Fruit fly (Drosophila melanogaster): ENCODE measurements around the gene CG6000.

Gene CG6000

dm6 chr3R:24101437-24101836 lies 47.2 kb downstream of the CG6000 start:
- no peak for TF ChIP-seq CG8478 (optimal IDR thresholded peaks at IDR 0.05)
- TF ChIP-seq CTCF (optimal IDR thresholded peaks at IDR 0.05) = no peak

DNA sequence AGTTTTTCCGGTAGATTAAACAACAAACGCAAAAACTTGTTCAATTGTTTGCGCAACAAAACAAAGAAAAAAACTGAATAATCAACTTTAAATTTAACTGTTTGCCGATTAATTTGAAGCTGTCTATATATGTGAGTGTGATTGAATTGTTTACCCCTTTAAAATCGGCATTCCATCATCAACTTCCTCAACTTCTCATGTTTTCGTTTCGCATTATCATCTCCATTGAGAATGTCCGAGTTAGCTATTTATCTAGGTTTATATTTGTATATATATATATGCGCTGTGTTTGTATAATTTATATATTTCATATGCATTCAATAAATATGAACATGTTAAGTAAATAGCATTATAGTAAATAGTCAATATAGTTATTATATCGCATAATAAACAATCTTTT lies 48.2 kb downstream of the CG6000 start:
- TF ChIP-seq CG8478 (optimal IDR thresholded peaks at IDR 0.05) (no peak), CTCF (optimal IDR thresholded peaks at IDR 0.05) (no peak)

DNA sequence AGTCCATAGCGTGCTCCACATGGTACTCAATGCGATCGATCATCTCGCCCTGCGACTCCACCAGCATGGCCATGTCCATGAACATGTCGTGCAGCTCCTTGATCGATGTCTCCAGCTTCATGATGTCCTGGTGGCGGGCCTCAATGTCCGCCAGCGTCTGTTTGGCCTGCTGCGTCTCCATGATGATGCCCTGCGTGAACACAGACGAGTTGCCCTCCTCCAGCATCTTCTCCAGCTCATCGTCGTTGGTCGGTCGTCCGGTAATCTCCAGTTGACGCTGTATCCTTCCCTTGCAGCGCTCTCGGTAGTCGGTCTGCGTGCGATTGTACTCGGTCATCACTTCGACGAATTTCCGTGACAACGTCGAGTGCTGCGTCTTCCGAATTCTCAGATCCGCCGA lies 49.5 kb downstream of the CG6000 start:
- no peak for TF ChIP-seq CG8478 (optimal IDR thresholded peaks at IDR 0.05)
- TF ChIP-seq CTCF (optimal IDR thresholded peaks at IDR 0.05) = no peak

All from S2 (cell line).